Fruit fly (Drosophila melanogaster) whole organism, embryonic: Measurements from ENCODE around the gene mRRF2.

Experiments
- Ada2b ChIP-seq: fragments of 200-800 bp; sonication (Bioruptor generic); IDR thresholded peaks from 2 replicates; pipeline ENCODE4 v1.3.6; 2022; ENCODE audit warnings: missing biosample characterization, missing genetic modification characterization
- CG11695 ChIP-seq: fragments of 200-800 bp; sonication (Bioruptor generic); IDR thresholded peaks from 3 replicates; pipeline ENCODE4 v1.3.6; 2022; ENCODE audit warnings: missing biosample characterization, missing genetic modification characterization
- CG11696 ChIP-seq: fragments of 200-800 bp; sonication (Bioruptor generic); IDR thresholded peaks from 2 replicates; pipeline ENCODE4 v1.3.6; 2022; ENCODE audit warnings: missing biosample characterization, missing genetic modification characterization
- CG11723 ChIP-seq: fragments of 200-800 bp; sonication (Bioruptor generic); optimal IDR thresholded peaks from 2 replicates; lab custom pipeline; 2017; ENCODE audit warnings: missing biosample characterization, mild to moderate bottlenecking, missing genetic modification characterization
- CG3065 ChIP-seq: fragments of 200-800 bp; sonication (Bioruptor generic); optimal IDR thresholded peaks from 2 replicates; lab custom pipeline; 2016; ENCODE audit warnings: missing biosample characterization, missing genetic modification characterization
- CG6854 ChIP-seq: fragments of 200-800 bp; sonication (Bioruptor generic); optimal IDR thresholded peaks from 3 replicates; lab custom pipeline; 2017; ENCODE audit warnings: missing biosample characterization, mild to moderate bottlenecking, missing genetic modification characterization
- Eip74EF ChIP-seq, 2 experiments: fragments of 200-800 bp in 1 of 2; fragments of >200 bp in 1 of 2; sonication (Bioruptor generic) in 1 of 2; optimal IDR thresholded peaks; 2 replicates each; lab custom pipeline; 2017 to 2019; ENCODE audit warnings: missing biosample characterization in 2 of 2, missing genetic modification characterization in 2 of 2, mild to moderate bottlenecking in 1 of 2, moderate library complexity in 1 of 2
- Hr51 ChIP-seq, 2 experiments: fragments of 200-800 bp; sonication (Bioruptor generic); optimal IDR thresholded peaks; 2 replicates in 1 of 2; 3 replicates in 1 of 2; lab custom pipeline; 2016 to 2018; ENCODE audit warnings: missing biosample characterization in 2 of 2, missing genetic modification characterization in 2 of 2, mild to moderate bottlenecking in 1 of 2, moderate library complexity in 1 of 2
- crc ChIP-seq: fragments of 200-800 bp; sonication (Bioruptor generic); optimal IDR thresholded peaks from 2 replicates; lab custom pipeline; 2016; ENCODE audit warnings: missing biosample characterization, missing genetic modification characterization
- h ChIP-seq: fragments of >200 bp; optimal IDR thresholded peaks from 2 replicates; lab custom pipeline; 2017
- ham ChIP-seq: fragments of 200-800 bp; sonication (Bioruptor generic); IDR thresholded peaks from 2 replicates; pipeline ENCODE4 v1.3.6; 2022; ENCODE audit warnings: missing biosample characterization, missing genetic modification characterization
- mld ChIP-seq: fragments of 200-800 bp; sonication (Bioruptor generic); IDR thresholded peaks from 3 replicates; pipeline ENCODE4 v1.3.6; 2022; ENCODE audit warnings: missing biosample characterization, missing genetic modification characterization; ENCODE audit not compliant: partially characterized antibody
- sob ChIP-seq: fragments of 200-800 bp; sonication (Bioruptor generic); IDR thresholded peaks from 2 replicates; pipeline ENCODE4 v1.3.6; 2022; ENCODE audit warnings: missing biosample characterization, missing genetic modification characterization
- tin ChIP-seq: fragments of 200-800 bp; sonication (Bioruptor generic); optimal IDR thresholded peaks from 3 replicates; lab custom pipeline; 2016; ENCODE audit warnings: missing biosample characterization, missing genetic modification characterization

DNA sequence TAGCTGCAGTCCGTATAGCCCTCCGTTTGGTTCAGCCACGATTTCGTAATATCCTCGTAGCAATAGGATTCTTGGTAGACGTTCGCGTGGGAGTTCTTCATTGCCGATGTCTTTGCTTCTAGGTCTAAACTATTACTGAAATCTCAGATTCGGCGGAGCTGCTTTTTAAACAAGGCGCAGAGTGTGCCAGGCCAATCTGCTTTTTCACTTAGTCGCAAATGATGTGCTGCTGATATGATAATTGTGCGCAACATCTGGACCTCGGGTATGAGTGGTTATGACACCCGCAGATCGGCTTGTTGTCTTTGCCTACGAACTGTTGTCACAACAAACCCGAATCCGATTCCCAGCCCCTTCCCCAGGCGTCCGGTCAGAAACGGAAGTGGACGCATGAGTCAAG lies 27.0 kb upstream of the mRRF2 start, which contains the start of gene btn:
- no peak for TF ChIP-seq CG3065 (GFP tag; lab: Kevin White, UChicago)
- TF ChIP-seq Ada2b (GFP tag; lab: Robert Waterston, UW) = no peak
- TF ChIP-seq Eip74EF (GFP tag; optimal IDR thresholded peaks at IDR 0.05; lab: Kevin White, UChicago) = no peak
- no peak for TF ChIP-seq h (lab: Kevin White, UChicago)
- no peak for TF ChIP-seq CG6854 (GFP tag; lab: Kevin White, UChicago)
- no peak for TF ChIP-seq CG11695
- no peak for TF ChIP-seq crc
- no peak for TF ChIP-seq CG11696 (GFP tag; lab: Robert Waterston, UW)
- TF ChIP-seq CG11723 (GFP tag; lab: Kevin White, UChicago) = no peak
- no peak for TF ChIP-seq sob (GFP tag; lab: Robert Waterston, UW)
- no peak for TF ChIP-seq mld (GFP tag; lab: Robert Waterston, UW)
- no peak for TF ChIP-seq tin (GFP tag; lab: Kevin White, UChicago)
- TF ChIP-seq ham = no peak
- no peak for TF ChIP-seq Hr51 (GFP tag; optimal IDR thresholded peaks at IDR 0.05; lab: Kevin White, UChicago)
